Worm (Caenorhabditis elegans) whole organism, L4 larva: ENCODE results near the gene C03B1.10.

Source experiments
- F10B5.3 ChIP-seq: sonication (generic microtip); optimal IDR thresholded peaks from 2 replicates; lab custom pipeline; 2016; ENCODE audit warnings: mild to moderate bottlenecking, missing genetic modification characterization, missing compliant biosample characterization
- F49E8.2 ChIP-seq: sonication (generic microtip); optimal IDR thresholded peaks from 2 replicates; lab custom pipeline; 2016; ENCODE audit warnings: missing compliant biosample characterization, mild to moderate bottlenecking, missing genetic modification characterization, borderline replicate concordance
- T20F7.1 ChIP-seq: fragments of 200-800 bp; sonication (Bioruptor generic); optimal IDR thresholded peaks from 2 replicates; lab custom pipeline; 2018; ENCODE audit warnings: mild to moderate bottlenecking, missing genetic modification characterization, missing compliant biosample characterization
- Y48G9A.11 ChIP-seq: fragments of 200-800 bp; sonication (Bioruptor generic); IDR thresholded peaks from 2 replicates; pipeline ENCODE4 v1.3.6; 2022; ENCODE audit warnings: missing genetic modification reagents, missing genetic modification characterization, missing compliant biosample characterization
- Y5F2A.4 ChIP-seq: fragments of 200-800 bp; sonication (Bioruptor generic); optimal IDR thresholded peaks from 2 replicates; lab custom pipeline; 2018; ENCODE audit warnings: mild to moderate bottlenecking, missing genetic modification characterization, missing compliant biosample characterization
- Y75B8A.6 ChIP-seq: fragments of 200-800 bp; sonication (Bioruptor generic); IDR thresholded peaks from 2 replicates; pipeline ENCODE4 v1.3.6; 2022; ENCODE audit warnings: missing genetic modification reagents, missing genetic modification characterization, missing compliant biosample characterization
- ZK546.5 ChIP-seq, 2 experiments: sonication (generic microtip); optimal IDR thresholded peaks; 2 replicates each; lab custom pipeline; 2017; ENCODE audit warnings: missing biosample characterization in 2 of 2, missing genetic modification characterization in 2 of 2
- aha-1 ChIP-seq: fragments of 150-350 bp; peaks from one replicate; lab custom pipeline; 2014; ENCODE audit warnings: missing biosample characterization, missing genetic modification characterization
- arid-1 ChIP-seq: fragments of 200-800 bp; sonication (Bioruptor generic); conservative IDR thresholded peaks from 2 replicates; pipeline ENCODE4 v1.3.6; 2022; ENCODE audit warnings: missing genetic modification reagents, missing genetic modification characterization, missing compliant biosample characterization
- ceh-20 ChIP-seq: fragments of 200-800 bp; sonication (Bioruptor generic); IDR thresholded peaks from 2 replicates; pipeline ENCODE4 v1.3.6; 2022; ENCODE audit warnings: missing genetic modification reagents, missing genetic modification characterization, missing compliant biosample characterization
- ces-1 ChIP-seq: fragments of 150-350 bp; sonication (generic microtip); optimal IDR thresholded peaks from 4 replicates; lab custom pipeline; 2014; ENCODE audit warnings: missing biosample characterization, missing genetic modification reagents, missing genetic modification characterization
- cey-2 ChIP-seq: sonication (generic microtip); optimal IDR thresholded peaks from 3 replicates; lab custom pipeline; 2017; ENCODE audit warnings: missing genetic modification characterization, mild to moderate bottlenecking, missing compliant biosample characterization, antibody characterized with exemption, borderline replicate concordance; ENCODE audit not compliant: insufficient read depth
- ctbp-1 ChIP-seq: fragments of 200-800 bp; sonication (Bioruptor generic); IDR thresholded peaks from 2 replicates; pipeline ENCODE4 v1.3.6; 2022; ENCODE audit warnings: missing genetic modification reagents, missing genetic modification characterization, missing compliant biosample characterization
- hlh-11 ChIP-seq: fragments of 200-800 bp; sonication (Bioruptor generic); optimal IDR thresholded peaks from 2 replicates; lab custom pipeline; 2018; ENCODE audit warnings: mild to moderate bottlenecking, missing genetic modification characterization, missing compliant biosample characterization
- hlh-30 ChIP-seq: sonication (generic microtip); optimal IDR thresholded peaks from 2 replicates; lab custom pipeline; 2017; ENCODE audit warnings: antibody characterized with exemption, mild to moderate bottlenecking, missing genetic modification characterization, missing compliant biosample characterization; ENCODE audit not compliant: insufficient read depth
- lin-15B ChIP-seq: fragments of 150-350 bp; sonication (generic microtip); optimal IDR thresholded peaks from 3 replicates; lab custom pipeline; 2014; ENCODE audit warnings: missing biosample characterization, missing genetic modification characterization
- lsy-2 ChIP-seq, 2 experiments: fragments of 150-350 bp in 1 of 2; sonication (generic microtip) in 1 of 2; optimal IDR thresholded peaks; 2 replicates each; lab custom pipeline; 2014 to 2017; ENCODE audit warnings: missing biosample characterization in 2 of 2, missing genetic modification characterization in 2 of 2
- mdl-1 ChIP-seq, 2 experiments: fragments of 150-350 bp in 1 of 2; sonication (generic microtip) in 1 of 2; optimal IDR thresholded peaks; 2 replicates each; lab custom pipeline; 2014 to 2017; ENCODE audit warnings: missing biosample characterization in 2 of 2, missing genetic modification characterization in 2 of 2
- mxl-3 ChIP-seq: fragments of 200-800 bp; sonication (Bioruptor generic); optimal IDR thresholded peaks from 2 replicates; lab custom pipeline; 2018; ENCODE audit warnings: mild to moderate bottlenecking, missing genetic modification characterization, missing compliant biosample characterization
- nhr-102 ChIP-seq: sonication (generic microtip); optimal IDR thresholded peaks from 2 replicates; lab custom pipeline; 2016; ENCODE audit warnings: mild to moderate bottlenecking, missing genetic modification characterization, moderate library complexity, missing compliant biosample characterization
- nhr-25 ChIP-seq: sonication (generic microtip); optimal IDR thresholded peaks from 2 replicates; lab custom pipeline; 2017; ENCODE audit warnings: missing genetic modification characterization, mild to moderate bottlenecking, missing compliant biosample characterization, antibody characterized with exemption, moderate library complexity, borderline replicate concordance; ENCODE audit not compliant: insufficient read depth
- nhr-28 ChIP-seq: fragments of 150-350 bp; optimal IDR thresholded peaks from 2 replicates; lab custom pipeline; 2014; ENCODE audit warnings: missing biosample characterization, missing genetic modification characterization
- nhr-42 ChIP-seq: fragments of 200-800 bp; sonication (Bioruptor generic); IDR thresholded peaks from 2 replicates; pipeline ENCODE4 v1.3.6; 2022; ENCODE audit warnings: missing genetic modification characterization, missing compliant biosample characterization
- nhr-48 ChIP-seq: sonication (generic microtip); optimal IDR thresholded peaks from 2 replicates; lab custom pipeline; 2016; ENCODE audit warnings: mild to moderate bottlenecking, missing genetic modification characterization, missing compliant biosample characterization
- nhr-6 ChIP-seq: fragments of 150-350 bp; optimal IDR thresholded peaks from 2 replicates; lab custom pipeline; 2014; ENCODE audit warnings: missing biosample characterization, missing genetic modification characterization
- nhr-77 ChIP-seq: fragments of 150-350 bp; optimal IDR thresholded peaks from 2 replicates; lab custom pipeline; 2014; ENCODE audit warnings: missing biosample characterization, missing genetic modification characterization
- rbr-2 ChIP-seq: sonication (generic microtip); optimal IDR thresholded peaks from 2 replicates; lab custom pipeline; 2016; ENCODE audit warnings: missing genotype, missing genetic modification characterization, missing compliant biosample characterization
- skn-1 ChIP-seq: fragments of 150-350 bp; optimal IDR thresholded peaks from 2 replicates; lab custom pipeline; 2014; ENCODE audit warnings: missing biosample characterization, missing genetic modification characterization
- spr-1 ChIP-seq: sonication (generic microtip); optimal IDR thresholded peaks from 2 replicates; lab custom pipeline; 2016; ENCODE audit warnings: mild to moderate bottlenecking, missing genetic modification characterization, missing compliant biosample characterization
- tra-1 ChIP-seq: fragments of 200-800 bp; sonication (Bioruptor generic); IDR thresholded peaks from 2 replicates; pipeline ENCODE4 v1.3.6; 2022; ENCODE audit warnings: missing genetic modification reagents, missing genetic modification characterization, missing compliant biosample characterization
- unc-62 ChIP-seq, 3 experiments: fragments of 150-350 bp in 1 of 3; sonication (generic microtip); optimal IDR thresholded peaks in 2 of 3; peaks in 1 of 3; 1 replicate in 1 of 3; 2 replicates in 2 of 3; lab custom pipeline; 2014 to 2017; ENCODE audit warnings: missing biosample characterization in 3 of 3, missing genetic modification characterization in 3 of 3, missing genetic modification reagents in 3 of 3, missing genotype in 1 of 3
- zfp-3 ChIP-seq: fragments of 200-800 bp; sonication (Bioruptor generic); conservative IDR thresholded peaks from 2 replicates; pipeline ENCODE4 v1.3.6; 2022; ENCODE audit warnings: missing genetic modification reagents, missing genetic modification characterization, missing compliant biosample characterization
- zip-11 ChIP-seq: fragments of 200-800 bp; sonication (Bioruptor generic); IDR thresholded peaks from 2 replicates; pipeline ENCODE4 v1.3.6; 2022; ENCODE audit warnings: missing genetic modification characterization, missing compliant biosample characterization

Gene C03B1.10

DNA sequence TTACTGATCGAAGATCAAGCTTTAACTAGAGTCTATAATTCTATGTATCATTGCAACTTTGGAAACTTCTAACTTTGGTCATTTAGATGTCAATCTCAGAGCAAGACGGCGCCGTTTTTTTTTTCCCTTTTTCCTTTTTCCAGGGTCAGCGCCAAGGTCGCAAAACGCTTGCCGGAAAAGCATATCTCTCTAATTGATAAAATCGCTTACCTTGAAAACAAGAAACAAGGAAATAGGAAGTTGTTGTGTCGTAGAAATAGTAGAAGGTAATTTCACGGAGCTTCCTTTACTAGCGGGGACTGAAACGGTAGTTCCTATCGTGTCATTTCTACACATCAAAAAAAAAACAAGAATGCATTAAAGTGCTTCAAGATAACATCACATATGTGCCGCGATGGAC is 36.3 kb downstream of the C03B1.10 start:
- TF ChIP-seq nhr-25 (tag; lab: Kevin White, UChicago), result peak; percentile 52
- no peak for TF ChIP-seq zfp-3 (GFP tag; lab: Robert Waterston, UW)
- TF ChIP-seq Y75B8A.6 (GFP tag; lab: Robert Waterston, UW), result no peak
- no peak for TF ChIP-seq F10B5.3

DNA sequence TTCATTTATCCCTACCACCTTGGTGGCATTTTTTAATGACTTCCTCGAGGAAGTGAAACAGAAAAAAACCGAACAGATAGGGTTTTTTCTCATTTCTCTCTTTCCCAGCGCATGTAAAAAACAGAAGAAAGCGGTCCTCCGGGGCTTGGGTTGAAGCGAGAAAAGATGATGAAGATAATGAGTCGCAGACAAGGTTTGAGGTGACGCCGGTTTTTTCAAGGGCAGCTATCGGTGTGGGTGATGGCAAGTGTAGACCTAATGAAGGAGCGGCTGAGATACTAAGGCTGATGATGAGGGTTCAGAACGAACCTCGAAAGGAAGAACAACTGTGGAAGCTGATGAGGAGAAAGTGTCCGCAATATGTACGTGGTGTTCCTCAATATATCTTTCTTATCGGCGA is 36.8 kb downstream of the C03B1.10 start:
- TF ChIP-seq arid-1 (GFP tag; lab: Robert Waterston, UW), result no peak
- peak in 1 of 2 experiments; percentile 24 for TF ChIP-seq unc-62 (GFP tag; optimal IDR thresholded peaks at IDR 0.05 in 1 of 2; lab: Kevin White, UChicago)
- TF ChIP-seq unc-62 (tag; optimal IDR thresholded peaks at IDR 0.05; lab: Kevin White, UChicago), result no peak
- TF ChIP-seq hlh-30 (tag; lab: Kevin White, UChicago), result peak; percentile 42
- no peak for TF ChIP-seq lin-15B (tag; lab: Kevin White, UChicago)
- no peak for TF ChIP-seq F49E8.2 (tag; lab: Kevin White, UChicago)
- TF ChIP-seq nhr-48 (tag; lab: Kevin White, UChicago), result peak; percentile 86
- TF ChIP-seq aha-1 (tag; lab: Kevin White, UChicago), result peak; percentile 40
- TF ChIP-seq rbr-2 (tag; lab: Kevin White, UChicago), result peak; percentile 2
- peak; percentile 51 for TF ChIP-seq hlh-11 (tag; lab: Kevin White, UChicago)
- TF ChIP-seq lsy-2 (tag; optimal IDR thresholded peaks at IDR 0.05; lab: Kevin White, UChicago), result no peak
- peak in 1 of 2 experiments; percentile 45 for TF ChIP-seq mdl-1 (tag; optimal IDR thresholded peaks at IDR 0.05; lab: Kevin White, UChicago)
- TF ChIP-seq mxl-3, result peak; percentile 46
- 0 out of 2 replicates have a peak, but pooled peaks have one; percentile 19 for TF ChIP-seq tra-1 (GFP tag; lab: Robert Waterston, UW)
- TF ChIP-seq nhr-28 (tag; lab: Kevin White, UChicago), result peak; percentile 55
- TF ChIP-seq spr-1 (tag; lab: Kevin White, UChicago), result peak; percentile 22
- no peak for TF ChIP-seq zip-11 (GFP tag; lab: Robert Waterston, UW)
- TF ChIP-seq ceh-20, result 0 out of 2 replicates have a peak, but pooled peaks have one; percentile 16

- no peak for TF ChIP-seq cey-2 (tag; lab: Kevin White, UChicago)
- no peak for TF ChIP-seq hlh-30 (tag; lab: Kevin White, UChicago)
- no peak for TF ChIP-seq nhr-28 (tag; lab: Kevin White, UChicago)
- TF ChIP-seq ZK546.5 (tag; optimal IDR thresholded peaks at IDR 0.05; lab: Kevin White, UChicago), result no peak
- no peak for TF ChIP-seq T20F7.1 (GFP tag; lab: Kevin White, UChicago)
- no peak for TF ChIP-seq ctbp-1 (GFP tag; lab: Robert Waterston, UW)
- TF ChIP-seq nhr-6 (tag; lab: Kevin White, UChicago), result no peak
- no peak for TF ChIP-seq nhr-42 (GFP tag; lab: Robert Waterston, UW)
- no peak for TF ChIP-seq nhr-77 (tag; lab: Kevin White, UChicago)
Measured at ce11 chrX:6319546-6319945, 38.1 kb downstream of the C03B1.10 start, which contains the start of gene chtb-3. TSS of gene chtb-3 (minus strand) at chrX:6319646.

- peak; percentile 75 for TF ChIP-seq nhr-28 (tag; lab: Kevin White, UChicago)
- TF ChIP-seq ces-1, result no peak
- peak; percentile 58 for TF ChIP-seq nhr-25 (tag; lab: Kevin White, UChicago)
- no peak for TF ChIP-seq nhr-102 (tag; lab: Kevin White, UChicago)
- TF ChIP-seq Y48G9A.11 (GFP tag; lab: Robert Waterston, UW), result no peak
- TF ChIP-seq mdl-1 (tag; optimal IDR thresholded peaks at IDR 0.05; lab: Kevin White, UChicago), result peak in 1 of 2 experiments; percentile 35
- TF ChIP-seq Y5F2A.4, result no peak
- TF ChIP-seq hlh-30 (tag; lab: Kevin White, UChicago), result peak; percentile 4
- TF ChIP-seq skn-1 (tag; lab: Kevin White, UChicago), result no peak
- TF ChIP-seq, all 104 proteins: peak for 4
Measured at ce11 chrX:6318803-6319202, 38.9 kb downstream of the C03B1.10 start.
